Fruit fly (Drosophila melanogaster): Measurements from ENCODE around the gene CG13771.
A peak's percentile ranks its signal among the peaks of the same experiment; 100 is the strongest.

Gene CG13771

DNA sequence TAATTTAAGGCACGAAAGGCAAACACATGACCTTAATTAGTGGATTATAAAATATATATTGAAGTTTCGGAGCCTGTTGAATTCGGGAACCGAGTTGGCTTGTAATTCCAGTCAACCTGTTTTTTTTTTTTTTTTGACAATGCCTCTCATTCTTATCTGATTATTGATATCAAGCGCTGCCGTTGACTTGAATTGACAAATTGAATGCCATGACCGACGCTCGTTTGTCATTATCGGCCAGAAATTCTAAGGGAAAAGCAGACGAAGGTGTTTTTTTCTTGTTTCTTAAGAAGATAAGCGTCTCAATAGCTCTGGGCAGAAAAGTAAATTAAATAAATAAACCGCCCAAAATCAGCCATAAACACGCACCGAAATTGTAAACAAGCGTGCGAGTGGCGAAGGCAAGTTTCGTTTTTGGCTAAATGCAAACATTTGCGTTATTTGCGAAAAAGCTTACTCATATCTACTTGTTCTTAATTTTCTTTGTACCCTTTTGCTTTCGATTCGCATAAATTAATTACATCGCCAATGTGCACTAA, 20.1 kb downstream of the CG13771 start:
- peak; percentile 25 for TF ChIP-seq sage (GFP tag; optimal IDR thresholded peaks at IDR 0.05)
- peak in 1 of 2 experiments; percentile 11 for TF ChIP-seq foxo (GFP tag; optimal IDR thresholded peaks at IDR 0.05)
- no peak for TF ChIP-seq Hr78 (GFP tag; optimal IDR thresholded peaks at IDR 0.05)
- no peak for TF ChIP-seq Sp1 (GFP tag; optimal IDR thresholded peaks at IDR 0.05)
- TF ChIP-seq h (GFP tag; optimal IDR thresholded peaks at IDR 0.05), result peak; percentile 19
- TF ChIP-seq Abd-B (GFP tag; optimal IDR thresholded peaks at IDR 0.05), result no peak
- TF ChIP-seq lola (GFP tag; optimal IDR thresholded peaks at IDR 0.05), result no peak
- TF ChIP-seq Jra (GFP tag; optimal IDR thresholded peaks at IDR 0.05), result peak; percentile 25
- peak; percentile 33 for TF ChIP-seq psq (GFP tag; optimal IDR thresholded peaks at IDR 0.05)
- peak; percentile 32 for TF ChIP-seq CrebA (GFP tag; optimal IDR thresholded peaks at IDR 0.05; ENCODE audit: borderline replicate concordance)
- TF ChIP-seq brk (GFP tag; optimal IDR thresholded peaks at IDR 0.05), result no peak
- no peak for TF ChIP-seq N (GFP tag; optimal IDR thresholded peaks at IDR 0.05)
- TF ChIP-seq CG32264 (GFP tag; optimal IDR thresholded peaks at IDR 0.05), result no peak
- TF ChIP-seq br (GFP tag; optimal IDR thresholded peaks at IDR 0.05), result no peak
- no peak for TF ChIP-seq CG9705 (GFP tag; optimal IDR thresholded peaks at IDR 0.05)
- no peak for TF ChIP-seq dsf (GFP tag; optimal IDR thresholded peaks at IDR 0.05; ENCODE audit: borderline replicate concordance)
- no peak for TF ChIP-seq ey (GFP tag; optimal IDR thresholded peaks at IDR 0.05)
- TF ChIP-seq OdsH (GFP tag; optimal IDR thresholded peaks at IDR 0.05), result peak; percentile 19
- no peak for TF ChIP-seq tai (GFP tag; optimal IDR thresholded peaks at IDR 0.05)
- TF ChIP-seq GATAd (GFP tag; optimal IDR thresholded peaks at IDR 0.05), result no peak
- TF ChIP-seq HLH106 (tag; optimal IDR thresholded peaks at IDR 0.05), result no peak
- TF ChIP-seq dmrt93B (GFP tag; optimal IDR thresholded peaks at IDR 0.05), result no peak
- no peak for TF ChIP-seq Hr83 (GFP tag; optimal IDR thresholded peaks at IDR 0.05; ENCODE audit: poor library complexity, severe bottlenecking)

DNA sequence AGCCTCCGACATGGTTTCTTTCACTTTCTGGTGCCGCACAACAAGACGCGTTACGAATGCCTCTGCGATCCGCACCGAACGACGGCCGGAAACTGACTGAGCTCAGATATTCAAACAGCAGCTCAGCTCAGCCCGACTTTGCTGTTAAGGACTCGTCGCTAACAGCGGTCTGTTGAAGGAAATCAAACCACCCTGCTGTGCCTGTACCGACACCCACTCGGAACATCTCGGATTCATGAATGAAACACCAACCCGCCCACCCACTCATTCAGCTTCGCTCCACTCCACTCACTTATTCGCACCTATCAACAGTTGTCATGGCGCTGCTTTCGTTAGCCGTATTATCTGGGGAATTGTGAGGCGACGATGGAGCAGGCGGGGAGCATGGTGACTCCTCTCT, 31.1 kb downstream of the CG13771 start, which contains the start of gene Oatp26F:
Oatp26F (minus strand) TSS at position 101 of the 400 bp plus-strand sequence.
- TF ChIP-seq Myc (optimal IDR thresholded peaks at IDR 0.05), result no peak
- TF ChIP-seq Sp1 (GFP tag; optimal IDR thresholded peaks at IDR 0.05), result no peak
- no peak for TF ChIP-seq lola (GFP tag; optimal IDR thresholded peaks at IDR 0.05)
- no peak for TF ChIP-seq sv (GFP tag; optimal IDR thresholded peaks at IDR 0.05)
- TF ChIP-seq Jra (GFP tag; optimal IDR thresholded peaks at IDR 0.05), result no peak
- TF ChIP-seq dsf (GFP tag; optimal IDR thresholded peaks at IDR 0.05; ENCODE audit: borderline replicate concordance), result no peak
- no peak for TF ChIP-seq OdsH (GFP tag; optimal IDR thresholded peaks at IDR 0.05)
- no peak for TF ChIP-seq HLH106 (tag; optimal IDR thresholded peaks at IDR 0.05)
- no peak for TF ChIP-seq Hnf4 (GFP tag; optimal IDR thresholded peaks at IDR 0.05)
- no peak for TF ChIP-seq fru (GFP tag; optimal IDR thresholded peaks at IDR 0.05)
- TF ChIP-seq Dfd (GFP tag; optimal IDR thresholded peaks at IDR 0.05), result no peak
- TF ChIP-seq Hr78 (GFP tag; optimal IDR thresholded peaks at IDR 0.05), result no peak
- TF ChIP-seq br (GFP tag; optimal IDR thresholded peaks at IDR 0.05), result no peak
- no peak for TF ChIP-seq CG9705 (GFP tag; optimal IDR thresholded peaks at IDR 0.05)
- TF ChIP-seq Dif (GFP tag; optimal IDR thresholded peaks at IDR 0.05; ENCODE audit: partially characterized antibody), result no peak
- no peak for TF ChIP-seq jim (GFP tag; optimal IDR thresholded peaks at IDR 0.05)

DNA sequence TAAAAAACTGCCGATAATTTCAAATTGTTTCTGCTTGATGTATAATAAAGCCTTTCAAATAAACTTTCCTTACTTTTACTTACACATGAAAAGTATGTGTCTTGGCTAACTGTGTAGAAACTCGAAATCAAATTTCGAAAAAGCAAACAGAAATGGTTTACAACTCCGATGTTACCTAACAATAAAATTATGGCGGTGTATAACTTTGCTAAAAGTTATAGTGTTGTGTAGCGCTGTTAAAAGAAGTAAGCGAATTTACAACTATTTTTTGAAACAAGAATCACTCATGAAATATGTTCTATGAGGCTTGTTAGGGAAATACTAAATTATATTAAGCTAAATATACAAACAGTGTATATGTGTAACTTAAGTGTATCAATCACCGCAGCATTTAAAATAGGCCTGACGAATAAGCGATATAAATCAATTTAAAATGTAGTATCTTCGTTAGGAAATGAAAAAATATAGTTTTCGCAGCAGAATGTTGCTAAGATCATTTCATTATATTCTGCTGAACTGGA, 40.7 kb downstream of the CG13771 start, which contains the start of gene CG34345:
CG34345 (plus strand) TSS at position 471 of the 521 bp plus-strand sequence.
- peak; percentile 55 for TF ChIP-seq Myc (optimal IDR thresholded peaks at IDR 0.05)
- TF ChIP-seq pan (optimal IDR thresholded peaks at IDR 0.05), result no peak

DNA sequence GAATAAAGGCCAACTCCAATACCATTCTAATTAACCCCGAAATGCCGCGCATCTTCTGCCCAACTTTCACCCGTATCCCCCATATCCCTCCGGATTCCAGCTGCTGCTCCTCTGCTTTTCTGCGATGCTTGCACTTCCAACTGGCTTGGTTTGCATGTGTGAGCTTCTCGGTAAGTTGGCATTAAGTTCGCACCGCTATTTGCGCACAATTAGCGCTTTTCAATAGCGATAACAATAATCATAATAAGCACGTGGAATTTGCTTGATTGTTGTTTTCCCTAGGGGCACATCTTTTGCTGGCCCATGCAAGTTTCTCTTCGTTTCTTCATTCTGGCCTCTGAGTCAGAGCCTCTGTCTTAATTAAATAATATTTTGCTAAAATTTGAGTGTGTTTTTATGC, 41.4 kb downstream of the CG13771 start:
- TF ChIP-seq lola (GFP tag; optimal IDR thresholded peaks at IDR 0.05), result no peak
- no peak for TF ChIP-seq woc (GFP tag; optimal IDR thresholded peaks at IDR 0.05)
- no peak for TF ChIP-seq OdsH (GFP tag; optimal IDR thresholded peaks at IDR 0.05)

DNA sequence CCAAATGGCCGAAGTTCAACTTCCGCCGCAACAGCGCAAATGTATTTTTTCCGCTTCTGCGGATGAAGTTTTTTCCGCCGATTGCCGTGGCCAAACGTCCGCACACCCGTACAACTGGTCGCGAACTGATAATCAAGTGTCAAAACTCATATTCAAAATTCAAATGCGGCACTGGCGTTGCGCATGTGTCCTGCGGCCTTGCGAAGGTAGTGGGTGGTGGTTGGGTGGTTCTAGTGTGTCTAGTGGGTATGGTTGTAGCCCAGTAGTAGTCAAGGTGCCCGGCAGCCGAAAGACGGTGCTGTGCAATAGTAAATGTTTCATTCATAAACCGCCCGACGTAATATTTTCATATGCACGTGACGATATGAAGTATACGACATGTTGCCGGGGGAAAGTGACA, 41.8 kb downstream of the CG13771 start, which contains the start of gene DIP-iota:
DIP-iota (minus strand) TSS at position 101 of the 400 bp plus-strand sequence.
- TF ChIP-seq CG9705 (GFP tag; optimal IDR thresholded peaks at IDR 0.05), result no peak
- no peak for TF ChIP-seq Jra (GFP tag; optimal IDR thresholded peaks at IDR 0.05)
- TF ChIP-seq Dfd (GFP tag; optimal IDR thresholded peaks at IDR 0.05), result no peak
- no peak for TF ChIP-seq rgr (GFP tag; optimal IDR thresholded peaks at IDR 0.05)
- no peak for TF ChIP-seq jim (GFP tag; optimal IDR thresholded peaks at IDR 0.05)
- no peak for TF ChIP-seq GATAd (GFP tag; optimal IDR thresholded peaks at IDR 0.05)
- no peak for TF ChIP-seq Hr78 (GFP tag; optimal IDR thresholded peaks at IDR 0.05)
- no peak for TF ChIP-seq Rel (GFP tag; optimal IDR thresholded peaks at IDR 0.05)
- TF ChIP-seq Rel (tag; optimal IDR thresholded peaks at IDR 0.05), result no peak
- no peak for TF ChIP-seq brk (GFP tag; optimal IDR thresholded peaks at IDR 0.05)
- TF ChIP-seq dmrt93B (GFP tag; optimal IDR thresholded peaks at IDR 0.05), result no peak
- no peak for TF ChIP-seq br (GFP tag; optimal IDR thresholded peaks at IDR 0.05)
- TF ChIP-seq CG32264 (GFP tag; optimal IDR thresholded peaks at IDR 0.05), result no peak
- no peak for TF ChIP-seq pan (optimal IDR thresholded peaks at IDR 0.05)
- no peak for TF ChIP-seq Mio (GFP tag; optimal IDR thresholded peaks at IDR 0.05)
- no peak for TF ChIP-seq usp (GFP tag; optimal IDR thresholded peaks at IDR 0.05)
- TF ChIP-seq h (GFP tag; optimal IDR thresholded peaks at IDR 0.05), result no peak
- TF ChIP-seq Sp1 (GFP tag; optimal IDR thresholded peaks at IDR 0.05), result no peak
- no peak for TF ChIP-seq HLH106 (tag; optimal IDR thresholded peaks at IDR 0.05)
- no peak for TF ChIP-seq CrebA (GFP tag; optimal IDR thresholded peaks at IDR 0.05; ENCODE audit: borderline replicate concordance)

All from whole organism, wandering third instar larva.